Worm (Caenorhabditis elegans) whole organism, L4 larva: Measurements from ENCODE around the gene Y73F8A.35.
"Not testable (repeated sequence)": the region's sequence is repeated elsewhere in the genome, so short reads cannot be mapped to it uniquely, and the experiment has no call there.

ENCODE experiments used
- F10B5.3 ChIP-seq: sonication (generic microtip); optimal IDR thresholded peaks from 2 replicates; lab custom pipeline; 2016; ENCODE audit warnings: mild to moderate bottlenecking, missing genetic modification characterization, missing compliant biosample characterization
- F26F4.8 ChIP-seq: fragments of 200-800 bp; sonication (Bioruptor generic); conservative IDR thresholded peaks from 2 replicates; pipeline ENCODE4 v1.3.6; 2022; ENCODE audit warnings: missing genetic modification characterization, missing compliant biosample characterization
- R02D3.7 ChIP-seq: fragments of 150-350 bp; sonication (generic microtip); optimal IDR thresholded peaks from 3 replicates; lab custom pipeline; 2014; ENCODE audit warnings: missing biosample characterization, missing genetic modification characterization
- Y5F2A.4 ChIP-seq: fragments of 200-800 bp; sonication (Bioruptor generic); optimal IDR thresholded peaks from 2 replicates; lab custom pipeline; 2018; ENCODE audit warnings: mild to moderate bottlenecking, missing genetic modification characterization, missing compliant biosample characterization
- ZK546.5 ChIP-seq, 2 experiments: sonication (generic microtip); optimal IDR thresholded peaks; 2 replicates each; lab custom pipeline; 2017; ENCODE audit warnings: missing biosample characterization in 2 of 2, missing genetic modification characterization in 2 of 2
- aha-1 ChIP-seq: fragments of 150-350 bp; peaks from one replicate; lab custom pipeline; 2014; ENCODE audit warnings: missing biosample characterization, missing genetic modification characterization
- arid-1 ChIP-seq: fragments of 200-800 bp; sonication (Bioruptor generic); conservative IDR thresholded peaks from 2 replicates; pipeline ENCODE4 v1.3.6; 2022; ENCODE audit warnings: missing genetic modification reagents, missing genetic modification characterization, missing compliant biosample characterization
- ceh-20 ChIP-seq: fragments of 200-800 bp; sonication (Bioruptor generic); IDR thresholded peaks from 2 replicates; pipeline ENCODE4 v1.3.6; 2022; ENCODE audit warnings: missing genetic modification reagents, missing genetic modification characterization, missing compliant biosample characterization
- cey-2 ChIP-seq: sonication (generic microtip); optimal IDR thresholded peaks from 3 replicates; lab custom pipeline; 2017; ENCODE audit warnings: missing genetic modification characterization, mild to moderate bottlenecking, missing compliant biosample characterization, antibody characterized with exemption, borderline replicate concordance; ENCODE audit not compliant: insufficient read depth
- daf-16 ChIP-seq, 3 experiments: sonication (generic microtip); optimal IDR thresholded peaks; 2 replicates each; lab custom pipeline; 2016 to 2017; ENCODE audit warnings: missing genetic modification characterization in 3 of 3, missing genetic modification reagents in 3 of 3, mild to moderate bottlenecking in 2 of 3, missing compliant biosample characterization in 2 of 3, missing biosample characterization in 1 of 3, moderate library complexity in 1 of 3
- daf-19 ChIP-seq: fragments of 200-800 bp; sonication (Bioruptor generic); conservative IDR thresholded peaks from 2 replicates; pipeline ENCODE4 v1.3.6; 2022; ENCODE audit warnings: missing genetic modification characterization, missing compliant biosample characterization
- dmd-8 ChIP-seq: fragments of 200-800 bp; sonication (Bioruptor generic); IDR thresholded peaks from 2 replicates; pipeline ENCODE4 v1.3.6; 2022; ENCODE audit warnings: missing genetic modification characterization, missing compliant biosample characterization
- dmd-9 ChIP-seq: fragments of 200-800 bp; sonication (Bioruptor generic); IDR thresholded peaks from 2 replicates; pipeline ENCODE4 v1.3.6; 2022; ENCODE audit warnings: missing genetic modification reagents, missing genetic modification characterization, missing compliant biosample characterization
- duxl-1 ChIP-seq: sonication (generic microtip); optimal IDR thresholded peaks from 2 replicates; lab custom pipeline; 2016; ENCODE audit warnings: mild to moderate bottlenecking, missing genetic modification characterization, moderate library complexity, missing compliant biosample characterization; ENCODE audit not compliant: poor library complexity
- dve-1 ChIP-seq: sonication (generic microtip); optimal IDR thresholded peaks from 2 replicates; lab custom pipeline; 2017; ENCODE audit warnings: antibody characterized with exemption, mild to moderate bottlenecking, missing genetic modification characterization, missing compliant biosample characterization; ENCODE audit not compliant: insufficient read depth
- egl-43 ChIP-seq: fragments of 200-800 bp; sonication (Bioruptor generic); IDR thresholded peaks from 2 replicates; pipeline ENCODE4 v1.3.6; 2022; ENCODE audit warnings: missing genetic modification reagents, missing genetic modification characterization, missing compliant biosample characterization
- fkh-10 ChIP-seq: fragments of 150-350 bp; optimal IDR thresholded peaks from 2 replicates; lab custom pipeline; 2014; ENCODE audit warnings: missing biosample characterization, missing genetic modification reagents, missing genetic modification characterization
- fos-1 ChIP-seq: fragments of 150-350 bp; optimal IDR thresholded peaks from 2 replicates; lab custom pipeline; 2014; ENCODE audit warnings: missing biosample characterization, missing genetic modification characterization
- hmg-1.1 ChIP-seq: fragments of 200-800 bp; sonication (Bioruptor generic); IDR thresholded peaks from 2 replicates; pipeline ENCODE4 v1.3.6; 2022; ENCODE audit warnings: missing genetic modification reagents, missing genetic modification characterization, missing compliant biosample characterization
- lin-15B ChIP-seq: fragments of 150-350 bp; sonication (generic microtip); optimal IDR thresholded peaks from 3 replicates; lab custom pipeline; 2014; ENCODE audit warnings: missing biosample characterization, missing genetic modification characterization
- lin-39 ChIP-seq: fragments of 150-350 bp; optimal IDR thresholded peaks from 2 replicates; lab custom pipeline; 2014; ENCODE audit warnings: missing biosample characterization, missing genetic modification reagents, missing genetic modification characterization
- lsy-2 ChIP-seq, 2 experiments: fragments of 150-350 bp in 1 of 2; sonication (generic microtip) in 1 of 2; optimal IDR thresholded peaks; 2 replicates each; lab custom pipeline; 2014 to 2017; ENCODE audit warnings: missing biosample characterization in 2 of 2, missing genetic modification characterization in 2 of 2
- mep-1 ChIP-seq: fragments of 150-350 bp; sonication (generic microtip); optimal IDR thresholded peaks from 3 replicates; lab custom pipeline; 2014; ENCODE audit warnings: missing biosample characterization, missing genetic modification characterization
- mxl-3 ChIP-seq: fragments of 200-800 bp; sonication (Bioruptor generic); optimal IDR thresholded peaks from 2 replicates; lab custom pipeline; 2018; ENCODE audit warnings: mild to moderate bottlenecking, missing genetic modification characterization, missing compliant biosample characterization
- nhr-111 ChIP-seq: fragments of 200-800 bp; sonication (Bioruptor generic); optimal IDR thresholded peaks from 2 replicates; lab custom pipeline; 2018; ENCODE audit warnings: mild to moderate bottlenecking, missing genetic modification characterization, missing compliant biosample characterization
- nhr-6 ChIP-seq: fragments of 150-350 bp; optimal IDR thresholded peaks from 2 replicates; lab custom pipeline; 2014; ENCODE audit warnings: missing biosample characterization, missing genetic modification characterization
- pha-4 ChIP-seq, 2 experiments: fragments of 150-350 bp in 1 of 2; fragments of 200-800 bp in 1 of 2; sonication (Bioruptor generic) in 1 of 2; IDR thresholded peaks in 1 of 2; optimal IDR thresholded peaks in 1 of 2; 2 replicates each; pipeline versions ENCODE4 v1.3.6 to Lab custom; 2014 to 2022; ENCODE audit warnings: missing genetic modification characterization in 2 of 2, missing genetic modification reagents in 2 of 2, missing biosample characterization in 1 of 2, missing compliant biosample characterization in 1 of 2
- set-16 ChIP-seq: fragments of 200-800 bp; sonication (Bioruptor generic); IDR thresholded peaks from 2 replicates; pipeline ENCODE4 v1.3.6; 2022; ENCODE audit warnings: missing genetic modification reagents, missing genetic modification characterization, missing compliant biosample characterization
- snpc-1.2 ChIP-seq: fragments of 200-800 bp; sonication (Bioruptor generic); IDR thresholded peaks from 2 replicates; pipeline ENCODE4 v1.3.6; 2022; ENCODE audit warnings: missing genetic modification reagents, missing genetic modification characterization, missing compliant biosample characterization
- spr-1 ChIP-seq: sonication (generic microtip); optimal IDR thresholded peaks from 2 replicates; lab custom pipeline; 2016; ENCODE audit warnings: mild to moderate bottlenecking, missing genetic modification characterization, missing compliant biosample characterization
- tag-97 ChIP-seq: fragments of 200-800 bp; sonication (Bioruptor generic); IDR thresholded peaks from 2 replicates; pipeline ENCODE4 v1.3.6; 2022; ENCODE audit warnings: missing genetic modification characterization, missing compliant biosample characterization
- unc-39 ChIP-seq: sonication (generic microtip); optimal IDR thresholded peaks from 2 replicates; lab custom pipeline; 2017; ENCODE audit warnings: missing biosample characterization, missing genetic modification characterization

Gene Y73F8A.35

DNA sequence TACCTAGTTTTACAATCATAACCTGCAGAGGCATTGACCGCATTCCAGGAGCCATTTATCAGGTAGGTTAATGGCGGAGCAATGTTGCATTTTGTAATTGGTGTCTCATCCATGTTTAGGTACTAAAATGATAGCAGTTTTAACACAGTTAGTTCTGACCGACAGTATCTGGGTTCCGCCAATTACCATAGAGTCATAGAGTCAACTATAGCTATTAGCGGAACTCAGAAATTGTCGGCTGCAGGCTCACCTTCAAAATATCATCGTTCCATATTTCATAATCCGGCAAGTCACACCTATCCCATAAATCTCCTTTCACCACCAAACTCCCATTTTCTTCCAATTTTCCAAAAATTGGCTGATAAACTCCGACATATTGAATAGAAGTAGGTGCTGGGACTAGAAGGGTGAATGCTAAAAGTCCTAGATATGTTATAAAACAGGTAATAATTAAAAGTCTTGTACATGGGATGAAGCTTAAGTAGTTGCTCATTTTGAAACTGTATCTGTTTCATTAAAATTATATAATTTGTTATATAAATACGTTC is at the start of gene Y73F8A.35:
Gene Y73F8A.35, minus strand, starts transcription at position 498 of the 548 bp plus-strand sequence.
- TF ChIP-seq snpc-1.2 (GFP tag; lab: Robert Waterston, UW) (peak; percentile 55; the same call in 1 of the 2 replicates), R02D3.7 (tag; lab: Kevin White, UChicago) (no peak), aha-1 (peak; percentile 25)

DNA sequence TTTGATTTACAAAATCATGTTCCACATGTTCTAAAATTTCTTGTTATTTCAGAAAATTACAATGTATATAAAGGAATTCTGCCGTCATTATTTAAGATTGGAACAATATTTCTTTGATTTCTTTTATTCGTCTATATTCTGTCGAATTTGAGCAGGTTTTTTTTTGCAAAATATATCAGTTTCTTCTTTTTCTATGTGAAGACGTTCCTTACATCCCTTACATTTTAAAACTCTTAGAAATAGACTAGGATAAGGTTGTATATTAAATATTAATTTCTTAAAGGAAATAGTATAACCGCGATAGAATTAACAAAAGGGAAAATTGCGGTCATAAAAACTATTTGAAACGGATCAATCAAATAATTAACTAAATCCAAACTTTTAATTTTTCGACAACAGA is 49.1 kb upstream of the Y73F8A.35 start:
- TF ChIP-seq fkh-10 (GFP tag; lab: Kevin White, UChicago) (no peak), aha-1 (peak; percentile 93)

- no peak for TF ChIP-seq dmd-9 (GFP tag; lab: Robert Waterston, UW)
- TF ChIP-seq mxl-3: no peak
- no peak for TF ChIP-seq egl-43 (GFP tag; lab: Robert Waterston, UW)
- TF ChIP-seq spr-1 (tag; lab: Kevin White, UChicago): no peak
- TF ChIP-seq lin-15B (tag; lab: Kevin White, UChicago): no peak
- TF ChIP-seq dmd-8 (GFP tag; lab: Robert Waterston, UW): no peak
- TF ChIP-seq fos-1 (tag; lab: Kevin White, UChicago): no peak
- no peak for TF ChIP-seq hmg-1.1 (GFP tag; lab: Robert Waterston, UW)
- no peak for TF ChIP-seq cey-2 (tag; lab: Kevin White, UChicago)
- TF ChIP-seq tag-97 (GFP tag; lab: Robert Waterston, UW): no peak
- TF ChIP-seq F26F4.8 (GFP tag; lab: Robert Waterston, UW): no peak
- no peak for TF ChIP-seq nhr-111 (GFP tag; lab: Kevin White, UChicago)
These were observed 43.9 kb upstream of the Y73F8A.35 start, which contains the start of gene Y105C5A.508 for ce11 chrIV:15583620-15584019. Gene Y105C5A.508, plus strand, starts transcription at chrIV:15583920.

DNA sequence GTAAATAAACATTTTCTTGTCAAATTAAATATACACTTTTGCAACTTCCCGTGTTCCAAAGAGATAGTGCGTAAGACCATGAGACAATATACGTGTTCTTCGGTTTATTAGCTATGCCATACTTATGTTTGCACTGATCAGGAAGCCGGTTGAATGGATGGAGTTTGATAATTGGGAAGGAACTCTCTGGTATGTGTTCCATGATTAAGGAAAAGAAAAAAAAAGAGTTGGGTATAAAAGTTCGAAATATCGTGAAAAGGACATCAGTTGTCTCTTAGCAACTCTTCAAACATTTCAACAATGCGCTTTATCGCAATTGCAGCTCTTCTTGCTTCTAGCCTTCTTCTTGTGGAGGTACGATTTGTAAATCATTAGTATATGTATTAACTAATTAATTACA is 39.0 kb upstream of the Y73F8A.35 start, which contains the start of gene pqn-76:
Gene pqn-76, plus strand, starts transcription at position 301 of the 400 bp plus-strand sequence.
- not testable (repeated sequence) for TF ChIP-seq duxl-1; ZK546.5 (tag; optimal IDR thresholded peaks at IDR 0.05; lab: Kevin White, UChicago); arid-1 (GFP tag; lab: Robert Waterston, UW)

ce11 chrIV:15573863-15574262 is 34.1 kb upstream of the Y73F8A.35 start:
- TF ChIP-seq spr-1 (tag; lab: Kevin White, UChicago) (no peak), F10B5.3 (no peak), cey-2 (tag; lab: Kevin White, UChicago) (no peak), daf-16 (GFP tag; optimal IDR thresholded peaks at IDR 0.05; lab: Kevin White, UChicago) (no peak), daf-16 (tag; optimal IDR thresholded peaks at IDR 0.05; lab: Kevin White, UChicago) (peak; percentile 43), dve-1 (tag; lab: Kevin White, UChicago) (peak; percentile 37), ceh-20 (GFP tag; lab: Robert Waterston, UW) (no peak), snpc-1.2 (GFP tag; lab: Robert Waterston, UW) (no peak), lsy-2 (tag; optimal IDR thresholded peaks at IDR 0.05; lab: Kevin White, UChicago) (peak in 1 of 2 experiments; percentile 83), daf-19 (GFP tag; lab: Robert Waterston, UW) (no peak), lin-39 (no peak), nhr-6 (peak; percentile 55), set-16 (GFP tag; lab: Robert Waterston, UW) (no peak), pha-4 (GFP tag; IDR thresholded peaks at IDR 0.05; lab: Robert Waterston, UW) (no peak), pha-4 (tag; optimal IDR thresholded peaks at IDR 0.05; lab: Kevin White, UChicago) (peak; percentile 23), Y5F2A.4 (GFP tag; lab: Kevin White, UChicago) (no peak), unc-39 (tag; lab: Kevin White, UChicago) (no peak), mep-1 (tag; lab: Kevin White, UChicago) (peak; percentile 17), aha-1 (no peak)
